Worm (Caenorhabditis elegans) whole organism, L3 larva: Measurements from ENCODE around the gene mpst-1.

Source experiments
- aly-2 ChIP-seq: fragments of 150-350 bp; optimal IDR thresholded peaks from 2 replicates; lab custom pipeline; 2014; ENCODE audit warnings: missing biosample characterization, missing genetic modification characterization
- ceh-82 ChIP-seq: fragments of 150-350 bp; optimal IDR thresholded peaks from 2 replicates; lab custom pipeline; 2014; ENCODE audit warnings: missing biosample characterization, missing genetic modification characterization
- egl-27 ChIP-seq: sonication (generic microtip); optimal IDR thresholded peaks from 4 replicates; lab custom pipeline; 2017; ENCODE audit warnings: missing biosample characterization, missing genetic modification reagents, missing genetic modification characterization
- fos-1 ChIP-seq: fragments of 150-350 bp; optimal IDR thresholded peaks from 2 replicates; lab custom pipeline; 2014; ENCODE audit warnings: missing biosample characterization, missing genetic modification characterization
- nfya-1 ChIP-seq: sonication (generic microtip); optimal IDR thresholded peaks from 2 replicates; lab custom pipeline; 2017; ENCODE audit warnings: missing genetic modification characterization, mild to moderate bottlenecking, missing compliant biosample characterization, antibody characterized with exemption, moderate library complexity; ENCODE audit not compliant: insufficient read depth
- nhr-25 ChIP-seq: sonication (generic microtip); optimal IDR thresholded peaks from 2 replicates; lab custom pipeline; 2017; ENCODE audit warnings: missing biosample characterization, missing genetic modification characterization
- pha-4 ChIP-seq: fragments of 150-350 bp; optimal IDR thresholded peaks from 2 replicates; lab custom pipeline; 2014; ENCODE audit warnings: missing biosample characterization, missing genetic modification reagents, missing genetic modification characterization
- sea-2 ChIP-seq: fragments of 150-350 bp; sonication (generic microtip); optimal IDR thresholded peaks from 4 replicates; lab custom pipeline; 2014; ENCODE audit warnings: missing biosample characterization, missing genetic modification reagents, missing genetic modification characterization
- snpc-4 ChIP-seq: fragments of 150-350 bp; optimal IDR thresholded peaks from 2 replicates; lab custom pipeline; 2014; ENCODE audit warnings: missing biosample characterization, missing genetic modification characterization
- ztf-11 ChIP-seq: fragments of 150-350 bp; optimal IDR thresholded peaks from 2 replicates; lab custom pipeline; 2014; ENCODE audit warnings: missing biosample characterization, missing genetic modification characterization

DNA sequence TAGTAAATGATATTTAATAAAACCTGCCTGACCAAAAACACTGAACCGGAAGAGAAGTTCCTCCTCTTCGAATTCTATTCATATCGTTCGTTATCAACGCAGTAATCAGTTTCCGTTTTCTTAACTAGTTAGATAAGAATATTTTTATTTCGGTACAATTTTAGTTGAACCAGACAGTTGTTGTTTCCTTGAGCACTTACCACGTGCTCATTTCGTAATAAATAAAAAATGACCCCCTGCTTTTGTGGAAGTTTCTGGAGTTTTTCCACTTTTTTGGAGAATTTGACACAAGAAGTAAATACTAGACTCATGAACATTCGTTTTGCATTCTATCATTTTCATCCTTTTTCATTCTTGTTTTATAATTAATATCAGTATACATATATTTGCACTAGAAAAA is 26.9 kb upstream of the mpst-1 start:
- TF ChIP-seq pha-4 (tag; lab: Kevin White, UChicago): peak; percentile 20
- TF ChIP-seq ztf-11 (tag; lab: Kevin White, UChicago): no peak
- TF ChIP-seq aly-2 (tag; lab: Kevin White, UChicago): no peak
- no peak for TF ChIP-seq nfya-1 (tag; lab: Kevin White, UChicago)
- no peak for TF ChIP-seq fos-1 (tag; lab: Kevin White, UChicago)
- TF ChIP-seq nhr-25 (tag; lab: Kevin White, UChicago): no peak
- TF ChIP-seq sea-2: no peak
- no peak for TF ChIP-seq ceh-82
- TF ChIP-seq snpc-4 (tag; lab: Kevin White, UChicago): no peak
- TF ChIP-seq egl-27 (tag; lab: Kevin White, UChicago): no peak
